Fruit fly (Drosophila melanogaster): ENCODE data around the gene BOD1.

dm6 chr3R:27928984-27929924, 8.8 kb upstream of the BOD1 start:
- no peak for TF ChIP-seq h (optimal IDR thresholded peaks at IDR 0.05)
- TF ChIP-seq ttk (optimal IDR thresholded peaks at IDR 0.05) = no peak
- TF ChIP-seq psq (optimal IDR thresholded peaks at IDR 0.05) = no peak
- TF ChIP-seq insv (optimal IDR thresholded peaks at IDR 0.05) = no peak
- no peak for TF ChIP-seq Myc (optimal IDR thresholded peaks at IDR 0.05)
- no peak for TF ChIP-seq Sin3A (optimal IDR thresholded peaks at IDR 0.05)

Measured in Kc167 (cell line).